Worm (Caenorhabditis elegans) whole organism, young adult: ENCODE measurements around the gene F23F1.4.

Source experiments
- B0261.1 ChIP-seq: sonication (generic microtip); optimal IDR thresholded peaks from 2 replicates; lab custom pipeline; 2016; ENCODE audit warnings: mild to moderate bottlenecking, missing genetic modification characterization, moderate library complexity, missing compliant biosample characterization
- C17E4.6 ChIP-seq: fragments of 200-800 bp; sonication (Bioruptor generic); IDR thresholded peaks from 2 replicates; pipeline ENCODE4 v1.3.6; 2022; ENCODE audit warnings: missing genetic modification reagents, missing genetic modification characterization, missing compliant biosample characterization
- F37B4.10 ChIP-seq: fragments of 200-800 bp; sonication (Bioruptor generic); IDR thresholded peaks from 2 replicates; pipeline ENCODE4 v1.3.6; 2022; ENCODE audit warnings: missing genetic modification characterization, missing compliant biosample characterization
- F39B2.1 ChIP-seq: fragments of 200-800 bp; sonication (Bioruptor generic); IDR thresholded peaks from 2 replicates; pipeline ENCODE4 v1.3.6; 2022; ENCODE audit warnings: missing genetic modification reagents, missing genetic modification characterization, missing compliant biosample characterization
- F57A8.1 ChIP-seq: fragments of 200-800 bp; sonication (Bioruptor generic); optimal IDR thresholded peaks from 2 replicates; lab custom pipeline; 2018; ENCODE audit warnings: mild to moderate bottlenecking, missing genetic modification characterization, moderate library complexity, missing compliant biosample characterization
- T07F8.4 ChIP-seq: sonication (generic microtip); optimal IDR thresholded peaks from 2 replicates; lab custom pipeline; 2016; ENCODE audit warnings: mild to moderate bottlenecking, missing genetic modification characterization, moderate library complexity, missing compliant biosample characterization
- Y56A3A.18 ChIP-seq: fragments of 200-800 bp; sonication (Bioruptor generic); IDR thresholded peaks from 2 replicates; pipeline ENCODE4 v1.3.6; 2022; ENCODE audit warnings: missing genetic modification reagents, missing genetic modification characterization, missing compliant biosample characterization
- Y67H2A.10 ChIP-seq: fragments of 200-800 bp; sonication (Bioruptor generic); conservative IDR thresholded peaks from 2 replicates; pipeline ENCODE4 v1.3.6; 2022; ENCODE audit warnings: missing genetic modification reagents, missing genetic modification characterization, missing compliant biosample characterization
- Y95B8A.8 ChIP-seq: fragments of 200-800 bp; sonication (Bioruptor generic); IDR thresholded peaks from 2 replicates; pipeline ENCODE4 v1.3.6; 2022; ENCODE audit warnings: missing genetic modification reagents, missing genetic modification characterization, missing compliant biosample characterization
- akir-1 ChIP-seq: fragments of 200-800 bp; sonication (Bioruptor generic); optimal IDR thresholded peaks from 2 replicates; lab custom pipeline; 2018; ENCODE audit warnings: mild to moderate bottlenecking, missing genetic modification characterization, moderate library complexity, missing compliant biosample characterization
- athp-1 ChIP-seq: sonication (generic microtip); optimal IDR thresholded peaks from 2 replicates; lab custom pipeline; 2017; ENCODE audit warnings: mild to moderate bottlenecking, missing genetic modification characterization, missing compliant biosample characterization
- attf-5 ChIP-seq: fragments of 200-800 bp; sonication (Bioruptor generic); optimal IDR thresholded peaks from 2 replicates; lab custom pipeline; 2018; ENCODE audit warnings: mild to moderate bottlenecking, missing genetic modification characterization, missing compliant biosample characterization
- cebp-1 ChIP-seq, 2 experiments: fragments of 200-800 bp in 1 of 2; sonication (Bioruptor generic) in 1 of 2; sonication (generic microtip) in 1 of 2; IDR thresholded peaks in 1 of 2; optimal IDR thresholded peaks in 1 of 2; 2 replicates each; pipeline versions ENCODE4 v1.3.6 to Lab custom; 2017 to 2022; ENCODE audit warnings: missing compliant biosample characterization in 2 of 2, missing genetic modification characterization in 2 of 2, mild to moderate bottlenecking in 1 of 2, missing genetic modification reagents in 1 of 2, moderate library complexity in 1 of 2
- ceh-91 ChIP-seq: fragments of 200-800 bp; sonication (Bioruptor generic); IDR thresholded peaks from 2 replicates; pipeline ENCODE4 v1.3.6; 2022; ENCODE audit warnings: missing genetic modification reagents, missing genetic modification characterization, missing compliant biosample characterization
- chd-7 ChIP-seq: sonication (generic microtip); optimal IDR thresholded peaks from 2 replicates; lab custom pipeline; 2016; ENCODE audit warnings: mild to moderate bottlenecking, missing genetic modification characterization, moderate library complexity, missing compliant biosample characterization
- die-1 ChIP-seq: sonication (generic microtip); optimal IDR thresholded peaks from 2 replicates; lab custom pipeline; 2016; ENCODE audit warnings: missing genotype, mild to moderate bottlenecking, missing genetic modification characterization, missing compliant biosample characterization
- dpl-1 ChIP-seq: fragments of 150-350 bp; optimal IDR thresholded peaks from 2 replicates; lab custom pipeline; 2014; ENCODE audit warnings: missing biosample characterization, missing genetic modification reagents, missing genetic modification characterization
- egl-18 ChIP-seq: fragments of 200-800 bp; sonication (Bioruptor generic); IDR thresholded peaks from 2 replicates; pipeline ENCODE4 v1.3.6; 2022; ENCODE audit warnings: missing genetic modification reagents, missing genetic modification characterization, missing compliant biosample characterization
- hsf-1 ChIP-seq: fragments of 200-800 bp; sonication (Bioruptor generic); IDR thresholded peaks from 2 replicates; pipeline ENCODE4 v1.3.6; 2022; ENCODE audit warnings: missing genetic modification reagents, missing genetic modification characterization, missing compliant biosample characterization
- let-607 ChIP-seq, 2 experiments: fragments of 200-800 bp in 1 of 2; sonication (Bioruptor generic) in 1 of 2; sonication (generic microtip) in 1 of 2; optimal IDR thresholded peaks; 2 replicates each; lab custom pipeline; 2016 to 2018; ENCODE audit warnings: mild to moderate bottlenecking in 2 of 2, missing compliant biosample characterization in 2 of 2, missing genetic modification characterization in 2 of 2, moderate library complexity in 2 of 2, missing genotype in 1 of 2
- lin-26 ChIP-seq: fragments of 200-800 bp; sonication (Bioruptor generic); IDR thresholded peaks from 2 replicates; pipeline ENCODE4 v1.3.6; 2022; ENCODE audit warnings: missing genetic modification reagents, missing genetic modification characterization, missing compliant biosample characterization
- lin-35 ChIP-seq, 3 experiments: fragments of 150-350 bp in 2 of 3; sonication (generic microtip) in 1 of 3; optimal IDR thresholded peaks; 2 replicates each; lab custom pipeline; 2014 to 2018; ENCODE audit warnings: missing biosample characterization in 3 of 3, missing genetic modification characterization in 3 of 3, missing genetic modification reagents in 3 of 3
- lsy-27 ChIP-seq: sonication (generic microtip); optimal IDR thresholded peaks from 2 replicates; lab custom pipeline; 2017; ENCODE audit warnings: missing genetic modification characterization, mild to moderate bottlenecking, missing compliant biosample characterization, antibody characterized with exemption, missing genotype, borderline replicate concordance; ENCODE audit not compliant: insufficient read depth
- madf-10 ChIP-seq: sonication (generic microtip); optimal IDR thresholded peaks from 2 replicates; lab custom pipeline; 2016; ENCODE audit warnings: mild to moderate bottlenecking, missing genetic modification characterization, missing compliant biosample characterization
- madf-3 ChIP-seq: fragments of 200-800 bp; sonication (Bioruptor generic); IDR thresholded peaks from 2 replicates; pipeline ENCODE4 v1.3.6; 2022; ENCODE audit warnings: missing genetic modification reagents, missing genetic modification characterization, missing compliant biosample characterization
- mes-4 ChIP-seq: sonication (generic microtip); optimal IDR thresholded peaks from 2 replicates; lab custom pipeline; 2016; ENCODE audit warnings: missing genotype, missing genetic modification characterization, missing compliant biosample characterization
- nfyb-1 ChIP-seq: fragments of 200-800 bp; sonication (Bioruptor generic); IDR thresholded peaks from 2 replicates; pipeline ENCODE4 v1.3.6; 2022; ENCODE audit warnings: missing genetic modification reagents, missing genetic modification characterization, missing compliant biosample characterization
- nhr-179 ChIP-seq: sonication (generic microtip); optimal IDR thresholded peaks from 2 replicates; lab custom pipeline; 2016; ENCODE audit warnings: mild to moderate bottlenecking, missing genetic modification characterization, missing compliant biosample characterization
- pha-4 ChIP-seq: fragments of 150-350 bp; sonication (generic microtip); optimal IDR thresholded peaks from 2 replicates; lab custom pipeline; 2014; ENCODE audit warnings: missing biosample characterization, missing genetic modification reagents, missing genetic modification characterization
- repo-1 ChIP-seq: sonication (generic microtip); optimal IDR thresholded peaks from 2 replicates; lab custom pipeline; 2017; ENCODE audit warnings: mild to moderate bottlenecking, missing genetic modification characterization, missing compliant biosample characterization
- sea-2 ChIP-seq: fragments of 200-800 bp; sonication (Bioruptor generic); IDR thresholded peaks from 2 replicates; pipeline ENCODE4 v1.3.6; 2022; ENCODE audit warnings: missing genetic modification characterization, missing compliant biosample characterization
- snpc-4 ChIP-seq, 5 experiments: fragments of 150-350 bp in 1 of 5; sonication (generic microtip) in 4 of 5; optimal IDR thresholded peaks; 2 replicates each; lab custom pipeline; 2014 to 2018; ENCODE audit warnings: missing genetic modification characterization in 5 of 5, missing biosample characterization in 3 of 5, antibody characterized with exemption in 2 of 5, mild to moderate bottlenecking in 2 of 5, missing compliant biosample characterization in 2 of 5, missing genotype in 2 of 5, moderate library complexity in 2 of 5, missing genetic modification reagents in 1 of 5
- somi-1 ChIP-seq: fragments of 200-800 bp; sonication (Bioruptor generic); optimal IDR thresholded peaks from 2 replicates; lab custom pipeline; 2018; ENCODE audit warnings: mild to moderate bottlenecking, missing genetic modification characterization, missing compliant biosample characterization
- tbp1 ChIP-seq: fragments of 200-800 bp; sonication (Bioruptor generic); optimal IDR thresholded peaks from 2 replicates; lab custom pipeline; 2018; ENCODE audit warnings: mild to moderate bottlenecking, missing genetic modification characterization, missing compliant biosample characterization
- ztf-22 ChIP-seq: fragments of 200-800 bp; sonication (Bioruptor generic); optimal IDR thresholded peaks from 2 replicates; lab custom pipeline; 2018; ENCODE audit warnings: mild to moderate bottlenecking, missing genetic modification characterization, moderate library complexity, missing compliant biosample characterization
- ztf-3 ChIP-seq: fragments of 200-800 bp; sonication (Bioruptor generic); optimal IDR thresholded peaks from 2 replicates; lab custom pipeline; 2018; ENCODE audit warnings: mild to moderate bottlenecking, missing genetic modification characterization, missing compliant biosample characterization

F23F1.4 gene

DNA sequence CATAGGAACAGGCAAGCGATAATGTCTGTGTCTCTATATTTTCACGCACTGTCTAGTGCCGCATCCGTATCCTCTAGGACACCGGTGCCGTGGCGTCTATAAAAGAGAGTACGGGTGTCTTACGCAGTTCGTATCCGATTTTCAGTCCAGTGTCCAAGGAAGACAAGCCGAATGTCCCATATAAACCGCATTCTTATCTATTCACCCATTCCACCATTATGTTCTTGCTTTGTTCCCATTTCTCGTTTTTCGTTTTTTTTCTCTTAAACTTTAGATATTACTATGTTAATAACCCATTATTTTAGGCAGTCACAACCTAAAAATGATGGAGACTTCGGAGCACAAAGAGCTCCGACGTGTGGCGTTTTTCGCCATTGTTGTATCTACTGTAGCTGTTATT lies 5.2 kb downstream of the F23F1.4 start, which contains the start of gene sqt-2:
Gene sqt-2 (plus strand): TSS at position 301 of the 400 bp plus-strand sequence.
- TF ChIP-seq F57A8.1 (GFP tag; lab: Kevin White, UChicago), result no peak
- TF ChIP-seq Y67H2A.10, result no peak
- no peak for TF ChIP-seq Y95B8A.8 (GFP tag; lab: Robert Waterston, UW)
- TF ChIP-seq cebp-1 (GFP tag; IDR thresholded peaks at IDR 0.05; lab: Robert Waterston, UW), result no peak
- TF ChIP-seq cebp-1 (tag; optimal IDR thresholded peaks at IDR 0.05; lab: Kevin White, UChicago), result no peak
- no peak for TF ChIP-seq madf-3 (GFP tag; lab: Robert Waterston, UW)
- TF ChIP-seq C17E4.6 (GFP tag; lab: Robert Waterston, UW), result no peak
- TF ChIP-seq pha-4 (tag; lab: Kevin White, UChicago), result no peak
- TF ChIP-seq madf-10 (tag; lab: Kevin White, UChicago), result no peak

DNA sequence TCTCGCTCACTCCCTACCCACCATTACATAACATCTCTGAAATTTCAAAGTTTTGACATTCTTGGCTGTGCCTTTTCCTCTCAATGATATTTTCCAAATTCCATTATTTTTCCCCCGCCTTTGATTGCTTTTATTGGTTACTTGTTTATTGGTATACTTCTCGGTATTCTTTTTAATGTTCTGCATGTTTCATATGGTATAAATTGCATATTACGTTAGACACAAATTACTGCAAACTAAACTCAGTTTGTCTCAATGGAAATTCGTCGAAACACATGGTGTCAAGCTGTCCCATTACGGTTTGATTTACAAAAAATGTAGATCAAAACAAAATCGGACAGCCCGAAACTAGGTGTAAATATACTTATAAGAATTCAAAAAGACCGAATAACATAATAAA lies 6.3 kb downstream of the F23F1.4 start:
- TF ChIP-seq lin-26 (GFP tag; lab: Robert Waterston, UW) (no peak), tbp1 (GFP tag; lab: Kevin White, UChicago) (no peak), B0261.1 (no peak), nhr-179 (tag; lab: Kevin White, UChicago) (no peak), ceh-91 (GFP tag; lab: Robert Waterston, UW) (no peak), die-1 (no peak), sea-2 (GFP tag; lab: Robert Waterston, UW) (no peak), athp-1 (tag; lab: Kevin White, UChicago) (no peak), ztf-22 (GFP tag; lab: Kevin White, UChicago) (no peak), somi-1 (no peak), F37B4.10 (GFP tag; lab: Robert Waterston, UW) (no peak), lsy-27 (tag; lab: Kevin White, UChicago) (no peak), nfyb-1 (no peak), egl-18 (GFP tag; lab: Robert Waterston, UW) (no peak), lin-35 (GFP tag; optimal IDR thresholded peaks at IDR 0.05; lab: Kevin White, UChicago) (no peak), repo-1 (tag; lab: Kevin White, UChicago) (no peak), let-607 (tag; optimal IDR thresholded peaks at IDR 0.05; lab: Kevin White, UChicago) (no peak), chd-7 (tag; lab: Kevin White, UChicago) (no peak), ztf-3 (no peak), dpl-1 (GFP tag; lab: Kevin White, UChicago) (no peak)

DNA sequence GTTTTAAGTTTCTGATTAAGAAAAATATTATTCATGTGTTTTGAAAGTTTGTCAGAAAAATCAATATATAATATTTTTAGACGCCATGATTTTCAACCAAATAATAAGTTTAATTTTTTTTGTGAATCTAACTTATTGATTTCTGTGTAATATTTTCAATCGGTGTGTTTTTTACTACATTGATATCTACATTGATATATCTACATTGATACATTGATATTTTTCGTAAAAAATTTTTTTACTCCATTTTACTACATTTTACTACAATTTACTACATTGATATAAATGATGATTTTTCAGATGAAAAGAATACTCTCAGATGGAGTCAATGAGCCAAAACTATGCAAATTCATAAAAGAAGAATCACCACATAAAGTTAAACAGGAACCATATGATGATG lies 9.0 kb downstream of the F23F1.4 start, which contains the start of gene gmeb-1:
Gene gmeb-1 (plus strand): TSS at position 301 of the 400 bp plus-strand sequence.
- TF ChIP-seq lin-26 (GFP tag; lab: Robert Waterston, UW) (no peak), F39B2.1 (no peak), akir-1 (no peak), C17E4.6 (GFP tag; lab: Robert Waterston, UW) (no peak), snpc-4 (GFP tag; optimal IDR thresholded peaks at IDR 0.05; lab: Kevin White, UChicago) (no peak), snpc-4 (tag; optimal IDR thresholded peaks at IDR 0.05; lab: Kevin White, UChicago) (no peak), attf-5 (GFP tag; lab: Kevin White, UChicago) (no peak), T07F8.4 (tag; lab: Kevin White, UChicago) (no peak), mes-4 (tag; lab: Kevin White, UChicago) (no peak), Y56A3A.18 (no peak), hsf-1 (GFP tag; lab: Robert Waterston, UW) (no peak)
- TF ChIP-seq, all 124 proteins: peak for 0
